Worm (Caenorhabditis elegans) whole organism, L2 larva: ENCODE results near the gene math-28.

ENCODE experiments used
- lin-13 ChIP-seq: fragments of 150-350 bp; optimal IDR thresholded peaks from 2 replicates; lab custom pipeline; 2014; ENCODE audit warnings: missing biosample characterization, missing genetic modification reagents, missing genetic modification characterization
- skn-1 ChIP-seq: sonication (generic microtip); optimal IDR thresholded peaks from 2 replicates; lab custom pipeline; 2017; ENCODE audit warnings: missing biosample characterization, missing genetic modification characterization

- TF ChIP-seq lin-13 (GFP tag; lab: Kevin White, UChicago) (no peak), skn-1 (tag; lab: Kevin White, UChicago) (no peak)
Measured at ce11 chrII:1766715-1767114, 3.5 kb downstream of the math-28 start.
